Fruit fly (Drosophila melanogaster): ENCODE data around the gene PGRP-SA.
A peak's percentile ranks its signal among the peaks of the same experiment; 100 is the strongest.

PGRP-SA gene

dm6 chrX:11569956-11570695, 8.7 kb downstream of the PGRP-SA start, which contains the start of the genes Polr2A and CG11699 (continued):
- no peak for TF ChIP-seq CG11723 (GFP tag; optimal IDR thresholded peaks at IDR 0.05)
- TF ChIP-seq CG3726 (GFP tag; IDR thresholded peaks at IDR 0.05): no peak
- TF ChIP-seq CG3163 (GFP tag; optimal IDR thresholded peaks at IDR 0.05): no peak
- peak; percentile 19 for TF ChIP-seq az2 (GFP tag; optimal IDR thresholded peaks at IDR 0.05)
- no peak for TF ChIP-seq oc (tag; optimal IDR thresholded peaks at IDR 0.05)
- TF ChIP-seq ato (GFP tag; IDR thresholded peaks at IDR 0.05; ENCODE audit: partially characterized antibody): no peak
- TF ChIP-seq Chrac-16 (GFP tag; optimal IDR thresholded peaks at IDR 0.05): peak; percentile 36
- no peak for TF ChIP-seq jigr1 (GFP tag; IDR thresholded peaks at IDR 0.05)
- TF ChIP-seq ham (GFP tag; IDR thresholded peaks at IDR 0.05): no peak
- TF ChIP-seq Oaz (GFP tag; IDR thresholded peaks at IDR 0.05): no peak
- no peak for TF ChIP-seq aop (GFP tag; IDR thresholded peaks at IDR 0.05)
- TF ChIP-seq CG10366 (GFP tag; IDR thresholded peaks at IDR 0.05): no peak; the same call in 1 of the 2 replicates
- no peak for TF ChIP-seq CG10431 (GFP tag; optimal IDR thresholded peaks at IDR 0.05)
- no peak for TF ChIP-seq eyg (GFP tag; optimal IDR thresholded peaks at IDR 0.05)
- no peak for TF ChIP-seq C15 (GFP tag; IDR thresholded peaks at IDR 0.05)
- no peak for TF ChIP-seq CG1832 (GFP tag; optimal IDR thresholded peaks at IDR 0.05)
- TF ChIP-seq insv (GFP tag; optimal IDR thresholded peaks at IDR 0.05): peak in 1 of 2 experiments; percentile 53
- TF ChIP-seq hkb (optimal IDR thresholded peaks at IDR 0.05): no peak
- TF ChIP-seq hkb (GFP tag; IDR thresholded peaks at IDR 0.05): no peak
- peak; percentile 25 for TF ChIP-seq Abd-B (GFP tag; optimal IDR thresholded peaks at IDR 0.05)
- no peak for TF ChIP-seq dati (GFP tag; IDR thresholded peaks at IDR 0.05)
- TF ChIP-seq Mes4 (GFP tag; optimal IDR thresholded peaks at IDR 0.05): no peak
- peak; percentile 54 for TF ChIP-seq sqz (GFP tag; optimal IDR thresholded peaks at IDR 0.05)
- peak; percentile 19 for TF ChIP-seq tin (GFP tag; optimal IDR thresholded peaks at IDR 0.05)
- TF ChIP-seq odd (GFP tag; optimal IDR thresholded peaks at IDR 0.05): no peak
- TF ChIP-seq CG8388 (GFP tag; optimal IDR thresholded peaks at IDR 0.05): no peak
- TF ChIP-seq lab (GFP tag; optimal IDR thresholded peaks at IDR 0.05): no peak
- no peak for TF ChIP-seq CG4854 (GFP tag; optimal IDR thresholded peaks at IDR 0.05)
- 0 out of 3 replicates have a peak, but pooled peaks have one; percentile 32 for TF ChIP-seq zfh1 (GFP tag; IDR thresholded peaks at IDR 0.05)
- no peak for TF ChIP-seq CG14860 (GFP tag; IDR thresholded peaks at IDR 0.05; ENCODE audit: partially characterized antibody)
- no peak for TF ChIP-seq ci (GFP tag; IDR thresholded peaks at IDR 0.05)
- peak in 1 of 2 experiments; percentile 45 for TF ChIP-seq dpn (GFP tag; optimal IDR thresholded peaks at IDR 0.05)
- peak; percentile 57 for TF ChIP-seq CG30403 (GFP tag; optimal IDR thresholded peaks at IDR 0.05)
- no peak for TF ChIP-seq Myb (GFP tag; optimal IDR thresholded peaks at IDR 0.05)
- no peak for TF ChIP-seq repo (GFP tag; optimal IDR thresholded peaks at IDR 0.05)
- TF ChIP-seq CG10147 (GFP tag; optimal IDR thresholded peaks at IDR 0.05): peak; percentile 54
- peak; percentile 47 for TF ChIP-seq Fer1 (GFP tag; optimal IDR thresholded peaks at IDR 0.05)
- TF ChIP-seq CG15479 (GFP tag; optimal IDR thresholded peaks at IDR 0.05): peak; percentile 36
- TF ChIP-seq jumu (GFP tag; optimal IDR thresholded peaks at IDR 0.05): peak; percentile 34
- TF ChIP-seq Scr (GFP tag; IDR thresholded peaks at IDR 0.05; ENCODE audit: partially characterized antibody): no peak
- TF ChIP-seq CG15073 (GFP tag; optimal IDR thresholded peaks at IDR 0.05): no peak
- TF ChIP-seq Fer2 (tag; optimal IDR thresholded peaks at IDR 0.05): no peak
- no peak for TF ChIP-seq cad (GFP tag; optimal IDR thresholded peaks at IDR 0.05)
- TF ChIP-seq CG11247 (GFP tag; IDR thresholded peaks at IDR 0.05): no peak
- no peak for TF ChIP-seq CG8089 (GFP tag; optimal IDR thresholded peaks at IDR 0.05)
- no peak for TF ChIP-seq dmrt99B (tag; optimal IDR thresholded peaks at IDR 0.05)
- no peak for TF ChIP-seq Gug (GFP tag; IDR thresholded peaks at IDR 0.05)
- TF ChIP-seq D (optimal IDR thresholded peaks at IDR 0.05): no peak
- TF ChIP-seq D (GFP tag; optimal IDR thresholded peaks at IDR 0.05): peak; percentile 18
- TF ChIP-seq z (GFP tag; IDR thresholded peaks at IDR 0.05): no peak
- no peak for TF ChIP-seq Hmx (GFP tag; optimal IDR thresholded peaks at IDR 0.05)
